Fruit fly (Drosophila melanogaster) whole organism, adult: ENCODE results near the gene mib1.

Experiments used
- CG11617 ChIP-seq: fragments of 200-800 bp; sonication (Bioruptor generic); optimal IDR thresholded peaks from 2 replicates; lab custom pipeline; 2017; ENCODE audit warnings: mild to moderate bottlenecking, missing biosample characterization, missing genetic modification reagents, missing genetic modification characterization
- CG12768 ChIP-seq: fragments of 200-800 bp; sonication (Bioruptor generic); optimal IDR thresholded peaks from 2 replicates; lab custom pipeline; 2017; ENCODE audit warnings: missing biosample characterization, missing genetic modification characterization, mild to moderate bottlenecking, moderate library complexity, missing genetic modification reagents
- CG14711 ChIP-seq: fragments of 200-800 bp; sonication (Bioruptor generic); optimal IDR thresholded peaks from 2 replicates; lab custom pipeline; 2018; ENCODE audit warnings: missing biosample characterization, mild to moderate bottlenecking, missing genetic modification characterization, moderate library complexity
- CG1620 ChIP-seq: fragments of 200-800 bp; sonication (Bioruptor generic); optimal IDR thresholded peaks from 2 replicates; lab custom pipeline; 2016; ENCODE audit warnings: missing biosample characterization, missing genetic modification characterization
- CG33017 ChIP-seq: fragments of 200-800 bp; sonication (Bioruptor generic); optimal IDR thresholded peaks from 2 replicates; lab custom pipeline; 2018; ENCODE audit warnings: missing biosample characterization, mild to moderate bottlenecking, missing genetic modification characterization, moderate library complexity
- CG5204 ChIP-seq: fragments of 200-800 bp; sonication (Bioruptor generic); optimal IDR thresholded peaks from 2 replicates; lab custom pipeline; 2016; ENCODE audit warnings: missing biosample characterization, missing genetic modification characterization
- CG7045 ChIP-seq: fragments of 200-800 bp; sonication (Bioruptor generic); optimal IDR thresholded peaks from 2 replicates; lab custom pipeline; 2017; ENCODE audit warnings: missing biosample characterization, mild to moderate bottlenecking, missing genetic modification characterization
- CG7101 ChIP-seq: fragments of 200-800 bp; sonication (Bioruptor generic); optimal IDR thresholded peaks from 2 replicates; lab custom pipeline; 2018; ENCODE audit warnings: missing biosample characterization, mild to moderate bottlenecking, missing genetic modification characterization, moderate library complexity
- Clk ChIP-seq: fragments of 200-800 bp; sonication (Bioruptor generic); optimal IDR thresholded peaks from 2 replicates; lab custom pipeline; 2017; ENCODE audit warnings: missing biosample characterization, missing genetic modification characterization
- Crg-1 ChIP-seq: fragments of 200-800 bp; sonication (Bioruptor generic); optimal IDR thresholded peaks from 2 replicates; lab custom pipeline; 2016; ENCODE audit warnings: missing biosample characterization, missing genetic modification characterization
- Hr96 ChIP-seq: fragments of 200-800 bp; sonication (Bioruptor generic); optimal IDR thresholded peaks from 2 replicates; lab custom pipeline; 2016; ENCODE audit warnings: missing biosample characterization, missing genetic modification characterization
- Mnt ChIP-seq: fragments of 200-800 bp; sonication (Bioruptor generic); optimal IDR thresholded peaks from 2 replicates; lab custom pipeline; 2016; ENCODE audit warnings: missing biosample characterization, mild to moderate bottlenecking, missing genetic modification characterization
- bab1 ChIP-seq: fragments of 200-800 bp; sonication (Bioruptor generic); optimal IDR thresholded peaks from 3 replicates; lab custom pipeline; 2019; ENCODE audit warnings: missing biosample characterization, mild to moderate bottlenecking, missing genetic modification characterization, moderate library complexity
- cic ChIP-seq: fragments of 200-800 bp; sonication (Bioruptor generic); optimal IDR thresholded peaks from 2 replicates; lab custom pipeline; 2017; ENCODE audit warnings: missing biosample characterization, mild to moderate bottlenecking, missing genetic modification characterization, moderate library complexity
- cnc ChIP-seq, 2 experiments: fragments of >200 bp; optimal IDR thresholded peaks; 2 replicates each; lab custom pipeline; 2017
- kay ChIP-seq: fragments of 200-800 bp; sonication (Bioruptor generic); peaks from one replicate; lab custom pipeline; 2016; ENCODE audit warnings: missing biosample characterization, missing genetic modification characterization, borderline replicate concordance
- ovo ChIP-seq: fragments of 200-800 bp; sonication (Bioruptor generic); optimal IDR thresholded peaks from 2 replicates; lab custom pipeline; 2016; ENCODE audit warnings: missing biosample characterization, missing genetic modification characterization
- pad ChIP-seq: fragments of 200-800 bp; sonication (Bioruptor generic); optimal IDR thresholded peaks from 3 replicates; lab custom pipeline; 2017; ENCODE audit warnings: missing biosample characterization, missing genetic modification characterization, mild to moderate bottlenecking, moderate library complexity, missing genetic modification reagents
- tj ChIP-seq: fragments of 200-800 bp; sonication (Bioruptor generic); optimal IDR thresholded peaks from 3 replicates; lab custom pipeline; 2017; ENCODE audit warnings: missing biosample characterization, mild to moderate bottlenecking, missing genetic modification characterization, moderate library complexity
- toe ChIP-seq: fragments of 200-800 bp; sonication (Bioruptor generic); optimal IDR thresholded peaks from 2 replicates; lab custom pipeline; 2016; ENCODE audit warnings: missing biosample characterization, missing genetic modification characterization

Gene mib1

dm6 chr3L:16028924-16029323 lies 17.3 kb upstream of the mib1 start:
- TF ChIP-seq cic (no peak), toe (no peak), CG14711 (tag; lab: Kevin White, UChicago) (no peak)

- no peak for TF ChIP-seq ovo
- TF ChIP-seq cnc (optimal IDR thresholded peaks at IDR 0.05; lab: Kevin White, UChicago): no peak
- TF ChIP-seq CG33017 (tag; lab: Kevin White, UChicago): peak; percentile 18
- TF ChIP-seq CG7045 (GFP tag; lab: Kevin White, UChicago): peak; percentile 35
- TF ChIP-seq tj (GFP tag; lab: Kevin White, UChicago): no peak
- peak; percentile 15 for TF ChIP-seq toe
- peak; percentile 80 for TF ChIP-seq cic
- no peak for TF ChIP-seq Mnt (GFP tag; lab: Kevin White, UChicago)
- no peak for TF ChIP-seq CG1620 (GFP tag; lab: Kevin White, UChicago)
- peak; percentile 20 for TF ChIP-seq CG12768
- no peak for TF ChIP-seq Crg-1
These were observed 15.6 kb upstream of the mib1 start for dm6 chr3L:16027163-16027633.

dm6 chr3L:16026065-16026789 lies 14.6 kb upstream of the mib1 start:
- TF ChIP-seq CG5204 (GFP tag; lab: Kevin White, UChicago) (no peak), CG11617 (GFP tag; lab: Kevin White, UChicago) (no peak), CG7101 (tag; lab: Kevin White, UChicago) (peak; percentile 40), toe (no peak), cnc (optimal IDR thresholded peaks at IDR 0.05; lab: Kevin White, UChicago) (no peak), pad (no peak), CG1620 (GFP tag; lab: Kevin White, UChicago) (no peak), kay (GFP tag; lab: Kevin White, UChicago) (no peak), Hr96 (peak; percentile 13), Crg-1 (peak; percentile 35), CG33017 (tag; lab: Kevin White, UChicago) (no peak), tj (GFP tag; lab: Kevin White, UChicago) (no peak), cic (peak; percentile 95), CG12768 (peak; percentile 53), bab1 (GFP tag; lab: Kevin White, UChicago) (no peak), Clk (GFP tag; lab: Kevin White, UChicago) (no peak), CG14711 (tag; lab: Kevin White, UChicago) (no peak), ovo (peak; percentile 68), Mnt (GFP tag; lab: Kevin White, UChicago) (no peak), CG7045 (GFP tag; lab: Kevin White, UChicago) (no peak)

dm6 chr3L:16025020-16025680 lies 13.5 kb upstream of the mib1 start:
- no peak for TF ChIP-seq CG14711 (tag; lab: Kevin White, UChicago)
- no peak for TF ChIP-seq CG5204 (GFP tag; lab: Kevin White, UChicago)
- no peak for TF ChIP-seq CG11617 (GFP tag; lab: Kevin White, UChicago)
- no peak for TF ChIP-seq CG33017 (tag; lab: Kevin White, UChicago)
- no peak for TF ChIP-seq bab1 (GFP tag; lab: Kevin White, UChicago)
- no peak for TF ChIP-seq CG7101 (tag; lab: Kevin White, UChicago)
- TF ChIP-seq CG7045 (GFP tag; lab: Kevin White, UChicago): no peak
- TF ChIP-seq cic: no peak
- no peak for TF ChIP-seq pad
- no peak for TF ChIP-seq kay (GFP tag; lab: Kevin White, UChicago)
- TF ChIP-seq tj (GFP tag; lab: Kevin White, UChicago): no peak
- no peak for TF ChIP-seq CG12768
- no peak for TF ChIP-seq ovo
- no peak for TF ChIP-seq Hr96
- TF ChIP-seq Mnt (GFP tag; lab: Kevin White, UChicago): no peak
- no peak for TF ChIP-seq cnc (optimal IDR thresholded peaks at IDR 0.05; lab: Kevin White, UChicago)
- TF ChIP-seq toe: no peak
- TF ChIP-seq CG1620 (GFP tag; lab: Kevin White, UChicago): no peak
- no peak for TF ChIP-seq Clk (GFP tag; lab: Kevin White, UChicago)
- no peak for TF ChIP-seq Crg-1

dm6 chr3L:16024276-16025019 lies 12.8 kb upstream of the mib1 start:
- TF ChIP-seq bab1 (GFP tag; lab: Kevin White, UChicago): no peak

dm6 chr3L:16023020-16023648 lies 11.5 kb upstream of the mib1 start, which contains the start of gene Notum:
TSS of gene Notum (plus strand) at chr3L:16023480.
- TF ChIP-seq CG14711 (tag; lab: Kevin White, UChicago): no peak
- TF ChIP-seq tj (GFP tag; lab: Kevin White, UChicago): no peak
- no peak for TF ChIP-seq CG7101 (tag; lab: Kevin White, UChicago)
- no peak for TF ChIP-seq cic
- no peak for TF ChIP-seq CG7045 (GFP tag; lab: Kevin White, UChicago)
- TF ChIP-seq CG12768: no peak
- no peak for TF ChIP-seq Mnt (GFP tag; lab: Kevin White, UChicago)
- TF ChIP-seq CG33017 (tag; lab: Kevin White, UChicago): no peak
- no peak for TF ChIP-seq Clk (GFP tag; lab: Kevin White, UChicago)
- no peak for TF ChIP-seq cnc (optimal IDR thresholded peaks at IDR 0.05; lab: Kevin White, UChicago)
- no peak for TF ChIP-seq Hr96
- no peak for TF ChIP-seq CG5204 (GFP tag; lab: Kevin White, UChicago)
- TF ChIP-seq pad: no peak
- no peak for TF ChIP-seq Crg-1
